Fruit fly (Drosophila melanogaster) whole organism, wandering third instar larva: ENCODE measurements around the gene eIF4A.

Experiments
- Abd-B ChIP-seq: fragments of >200 bp; optimal IDR thresholded peaks from 2 replicates; lab custom pipeline; 2017; ENCODE audit warnings: missing biosample characterization, missing genetic modification characterization
- CG9705 ChIP-seq: fragments of 200-800 bp; sonication (Bioruptor generic); optimal IDR thresholded peaks from 2 replicates; lab custom pipeline; 2018; ENCODE audit warnings: missing biosample characterization, mild to moderate bottlenecking, missing genetic modification characterization
- CrebA ChIP-seq: fragments of 200-800 bp; sonication (Bioruptor generic); optimal IDR thresholded peaks from 2 replicates; lab custom pipeline; 2016; ENCODE audit warnings: missing biosample characterization, mild to moderate bottlenecking, missing genetic modification characterization, borderline replicate concordance
- Dfd ChIP-seq: fragments of >200 bp; optimal IDR thresholded peaks from 2 replicates; lab custom pipeline; 2017; ENCODE audit warnings: missing biosample characterization, missing genetic modification characterization
- Dif ChIP-seq: fragments of 200-275, 200-300 bp; sonication (Bioruptor generic); optimal IDR thresholded peaks from 2 replicates; lab custom pipeline; 2018; ENCODE audit warnings: missing biosample characterization, missing genetic modification characterization; ENCODE audit not compliant: partially characterized antibody
- HLH106 ChIP-seq: fragments of 200-800 bp; optimal IDR thresholded peaks from 3 replicates; lab custom pipeline; 2019; ENCODE audit warnings: missing biosample characterization, mild to moderate bottlenecking, missing genetic modification characterization, moderate library complexity
- Hnf4 ChIP-seq: fragments of 200-800 bp; sonication (Bioruptor generic); optimal IDR thresholded peaks from 2 replicates; lab custom pipeline; 2016; ENCODE audit warnings: missing biosample characterization, mild to moderate bottlenecking, missing genetic modification characterization
- Hr78 ChIP-seq: fragments of >200 bp; optimal IDR thresholded peaks from 2 replicates; lab custom pipeline; 2017; ENCODE audit warnings: missing biosample characterization, missing genetic modification characterization
- Hr83 ChIP-seq: fragments of 200-300 bp; sonication (Bioruptor generic); optimal IDR thresholded peaks from 2 replicates; lab custom pipeline; 2016; ENCODE audit warnings: missing biosample characterization, mild to moderate bottlenecking, missing genetic modification characterization, moderate library complexity; ENCODE audit not compliant: poor library complexity, severe bottlenecking
- Jra ChIP-seq: sonication (Bioruptor generic); optimal IDR thresholded peaks from 2 replicates; lab custom pipeline; 2016; ENCODE audit warnings: missing biosample characterization, missing genetic modification characterization
- Mio ChIP-seq: sonication (Bioruptor generic); optimal IDR thresholded peaks from 2 replicates; lab custom pipeline; 2016; ENCODE audit warnings: missing biosample characterization, missing genetic modification characterization
- Myc ChIP-seq: fragments of >200 bp; optimal IDR thresholded peaks from 2 replicates; lab custom pipeline; 2017
- Rel ChIP-seq, 2 experiments: fragments of 200-800 bp; sonication (Bioruptor generic) in 1 of 2; optimal IDR thresholded peaks; 2 replicates in 1 of 2; 3 replicates in 1 of 2; lab custom pipeline; 2016 to 2019; ENCODE audit warnings: mild to moderate bottlenecking in 2 of 2, missing biosample characterization in 2 of 2, missing genetic modification characterization in 2 of 2, moderate library complexity in 1 of 2
- Sp1 ChIP-seq: fragments of 200-800 bp; sonication (Bioruptor generic); optimal IDR thresholded peaks from 3 replicates; lab custom pipeline; 2019; ENCODE audit warnings: missing biosample characterization, mild to moderate bottlenecking, missing genetic modification characterization, moderate library complexity
- Vsx2 ChIP-seq: fragments of 200-300, 225-300 bp; sonication (Bioruptor generic); optimal IDR thresholded peaks from 2 replicates; lab custom pipeline; 2018; ENCODE audit warnings: missing biosample characterization, missing genetic modification characterization; ENCODE audit not compliant: partially characterized antibody
- br ChIP-seq: fragments of 200-800 bp; sonication (Bioruptor generic); optimal IDR thresholded peaks from 2 replicates; lab custom pipeline; 2016; ENCODE audit warnings: missing biosample characterization, missing genetic modification characterization
- dl ChIP-seq, 2 experiments: fragments of 175-275, 200-275 bp in 1 of 2; fragments of 200-275 bp in 1 of 2; sonication (Bioruptor generic); optimal IDR thresholded peaks; lab custom pipeline; 2018; ENCODE audit warnings: mild to moderate bottlenecking in 2 of 2, missing biosample characterization in 2 of 2, missing genetic modification characterization in 2 of 2, moderate library complexity in 2 of 2; ENCODE audit not compliant: partially characterized antibody in 2 of 2, insufficient read depth in 1 of 2
- dmrt93B ChIP-seq: fragments of 200-800 bp; sonication (Bioruptor generic); optimal IDR thresholded peaks from 2 replicates; lab custom pipeline; 2018; ENCODE audit warnings: missing biosample characterization, mild to moderate bottlenecking, missing genetic modification characterization
- ey ChIP-seq: fragments of 200-800 bp; sonication (Bioruptor generic); optimal IDR thresholded peaks from 2 replicates; lab custom pipeline; 2016; ENCODE audit warnings: missing biosample characterization, missing genetic modification characterization
- foxo ChIP-seq, 2 experiments: fragments of 200-800 bp; sonication (Bioruptor generic); optimal IDR thresholded peaks; 2 replicates in 1 of 2; 3 replicates in 1 of 2; lab custom pipeline; 2016 to 2017; ENCODE audit warnings: missing biosample characterization in 2 of 2, missing genetic modification characterization in 2 of 2
- fru ChIP-seq: fragments of 200-800 bp; sonication (Bioruptor generic); optimal IDR thresholded peaks from 3 replicates; lab custom pipeline; 2016; ENCODE audit warnings: missing biosample characterization, mild to moderate bottlenecking, missing genetic modification characterization
- h ChIP-seq: fragments of 200-800 bp; sonication (Bioruptor generic); optimal IDR thresholded peaks from 3 replicates; lab custom pipeline; 2016; ENCODE audit warnings: missing biosample characterization, mild to moderate bottlenecking, missing genetic modification characterization
- jim ChIP-seq: fragments of 175-275, 200-325 bp; sonication (Bioruptor generic); optimal IDR thresholded peaks from 2 replicates; lab custom pipeline; 2016; ENCODE audit warnings: missing biosample characterization, mild to moderate bottlenecking, missing genetic modification characterization
- psq ChIP-seq: fragments of 200-800 bp; sonication (Bioruptor generic); optimal IDR thresholded peaks from 3 replicates; lab custom pipeline; 2017; ENCODE audit warnings: missing biosample characterization, mild to moderate bottlenecking, missing genetic modification characterization, moderate library complexity
- rgr ChIP-seq: fragments of 200-800 bp; sonication (Bioruptor generic); optimal IDR thresholded peaks from 3 replicates; lab custom pipeline; 2016; ENCODE audit warnings: missing biosample characterization, mild to moderate bottlenecking, missing genetic modification characterization
- sage ChIP-seq: fragments of 200-800 bp; sonication (Bioruptor generic); optimal IDR thresholded peaks from 2 replicates; lab custom pipeline; 2016; ENCODE audit warnings: missing biosample characterization, mild to moderate bottlenecking, missing genetic modification characterization
- tai ChIP-seq: sonication (Bioruptor generic); optimal IDR thresholded peaks from 2 replicates; lab custom pipeline; 2016; ENCODE audit warnings: missing biosample characterization, missing genetic modification characterization
- usp ChIP-seq: fragments of >200 bp; optimal IDR thresholded peaks from 2 replicates; lab custom pipeline; 2017; ENCODE audit warnings: missing biosample characterization, missing genetic modification characterization
- woc ChIP-seq: sonication (Bioruptor generic); optimal IDR thresholded peaks from 2 replicates; lab custom pipeline; 2016; ENCODE audit warnings: missing biosample characterization, mild to moderate bottlenecking, missing genetic modification characterization

Gene eIF4A

DNA sequence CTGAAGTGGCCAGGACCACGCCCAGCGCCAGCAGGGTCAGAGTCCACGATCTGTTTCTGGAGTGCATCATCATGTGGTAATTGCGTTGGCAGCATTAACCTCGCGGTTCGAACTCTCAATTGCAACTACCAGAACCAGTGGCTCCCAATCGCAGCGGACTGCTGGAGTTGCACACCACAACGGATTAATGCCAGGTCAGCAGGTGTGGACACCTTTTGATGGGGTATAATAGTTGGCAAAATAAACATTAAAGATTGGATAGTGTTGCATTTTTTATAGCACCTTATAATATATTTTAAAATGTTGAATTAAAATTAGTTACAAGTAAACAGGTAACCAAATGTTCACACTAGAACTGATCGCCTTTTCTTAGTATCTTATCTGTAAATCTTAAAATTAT is 17.4 kb upstream of the eIF4A start:
- TF ChIP-seq CrebA (GFP tag; lab: Kevin White, UChicago) (no peak), Abd-B (GFP tag; lab: Kevin White, UChicago) (no peak), usp (no peak), br (GFP tag; lab: Kevin White, UChicago) (no peak), Sp1 (GFP tag; lab: Kevin White, UChicago) (no peak), Hnf4 (no peak), rgr (no peak), dmrt93B (GFP tag; lab: Kevin White, UChicago) (no peak), Hr83 (GFP tag; lab: Kevin White, UChicago) (no peak), dl (GFP tag; optimal IDR thresholded peaks at IDR 0.05; lab: Kevin White, UChicago; ENCODE audit: insufficient read depth in 1 of 2, partially characterized antibody in 2 of 2) (no peak), Vsx2 (GFP tag; lab: Kevin White, UChicago) (no peak), jim (GFP tag; lab: Kevin White, UChicago) (no peak), tai (GFP tag; lab: Kevin White, UChicago) (no peak), sage (GFP tag; lab: Kevin White, UChicago) (no peak), Mio (no peak), Dfd (no peak), Dif (GFP tag; lab: Kevin White, UChicago) (no peak), Rel (GFP tag; optimal IDR thresholded peaks at IDR 0.05; lab: Kevin White, UChicago) (no peak), Rel (tag; optimal IDR thresholded peaks at IDR 0.05; lab: Kevin White, UChicago) (no peak), foxo (GFP tag; optimal IDR thresholded peaks at IDR 0.05; lab: Kevin White, UChicago) (no peak)

DNA sequence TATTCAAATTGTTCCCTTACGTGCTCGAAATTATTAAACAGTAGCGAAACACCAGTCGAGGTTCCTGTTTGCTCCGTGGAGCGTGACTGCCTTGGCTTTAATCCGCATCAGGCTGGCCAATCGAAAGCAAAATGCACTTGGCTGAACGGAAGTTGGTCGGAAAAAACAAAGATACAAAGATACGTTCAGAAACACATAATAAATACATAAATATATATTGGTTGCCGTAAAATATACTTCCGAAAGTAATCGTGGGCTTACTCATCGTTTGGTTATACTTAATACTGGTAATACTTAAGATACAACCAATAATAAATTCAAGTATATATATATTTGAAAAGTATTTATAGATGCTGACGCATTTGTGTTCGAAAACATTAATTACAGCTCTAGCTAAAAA is 16.7 kb upstream of the eIF4A start, which contains the start of gene psd:
Gene psd, minus strand, starts transcription at position 101 of the 400 bp plus-strand sequence.
- no peak for TF ChIP-seq Sp1 (GFP tag; lab: Kevin White, UChicago)
- TF ChIP-seq Hr78 (GFP tag; lab: Kevin White, UChicago), result no peak
- no peak for TF ChIP-seq ey (GFP tag; lab: Kevin White, UChicago)
- TF ChIP-seq h (GFP tag; lab: Kevin White, UChicago), result no peak
- TF ChIP-seq Myc (lab: Kevin White, UChicago), result no peak
- TF ChIP-seq HLH106 (tag; lab: Kevin White, UChicago), result no peak
- TF ChIP-seq dmrt93B (GFP tag; lab: Kevin White, UChicago), result no peak
- no peak for TF ChIP-seq usp
- no peak for TF ChIP-seq fru (GFP tag; lab: Kevin White, UChicago)

DNA sequence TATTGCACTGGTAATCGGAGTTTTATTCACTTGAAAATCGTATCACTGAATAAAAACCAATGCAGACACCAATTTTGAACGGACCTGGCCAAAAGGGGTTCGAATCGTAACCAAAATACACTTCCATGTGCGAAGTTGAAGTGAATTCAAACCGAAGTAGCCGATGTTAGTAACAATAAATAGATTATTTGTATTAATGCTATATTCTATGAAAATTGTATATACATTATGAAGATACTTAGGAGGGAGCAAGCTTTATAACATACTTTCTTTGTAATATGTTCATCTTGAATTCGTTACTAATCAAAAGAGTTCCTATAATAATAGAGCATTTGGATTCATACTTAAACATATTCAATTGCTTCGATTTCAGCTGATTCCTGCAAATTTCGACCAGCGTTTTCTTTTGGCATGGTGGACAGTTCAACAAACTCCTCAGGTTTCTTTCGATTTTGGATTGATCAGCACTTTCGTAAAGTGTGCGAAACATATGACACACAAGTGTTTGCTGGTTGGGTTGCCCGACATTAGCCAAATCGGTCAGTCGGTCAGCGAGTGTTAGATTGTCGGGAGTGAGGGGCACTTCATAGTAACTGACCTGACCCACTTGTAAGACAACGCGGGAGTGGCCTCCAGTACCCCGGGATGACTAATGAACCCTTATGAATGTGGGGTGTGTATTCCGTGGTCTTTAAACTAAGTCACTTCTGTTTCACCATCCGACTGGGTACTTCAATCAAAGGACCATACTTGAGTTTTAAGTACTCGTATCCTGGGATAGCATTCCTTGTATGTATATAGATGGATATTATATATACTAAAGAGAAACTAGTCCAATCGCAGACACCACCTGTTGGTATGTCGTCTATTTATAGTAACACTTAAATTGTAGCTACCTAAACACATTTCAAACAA is 13.6 kb upstream of the eIF4A start, which contains the start of the genes CG13992 and Ucp4C:
Gene CG13992, minus strand, starts transcription at position 51 of the 915 bp plus-strand sequence.
Gene Ucp4C, plus strand, starts transcription at position 865 of the 915 bp plus-strand sequence.
- TF ChIP-seq psq (GFP tag; lab: Kevin White, UChicago), result no peak
- TF ChIP-seq Hr83 (GFP tag; lab: Kevin White, UChicago), result no peak
- no peak for TF ChIP-seq usp
- no peak for TF ChIP-seq jim (GFP tag; lab: Kevin White, UChicago)
- TF ChIP-seq sage (GFP tag; lab: Kevin White, UChicago), result no peak
- no peak for TF ChIP-seq Sp1 (GFP tag; lab: Kevin White, UChicago)
- no peak for TF ChIP-seq br (GFP tag; lab: Kevin White, UChicago)
- TF ChIP-seq Dif (GFP tag; lab: Kevin White, UChicago), result no peak
- TF ChIP-seq Jra (GFP tag; lab: Kevin White, UChicago), result no peak
- TF ChIP-seq rgr, result no peak
- TF ChIP-seq Hnf4, result no peak
- no peak for TF ChIP-seq Vsx2 (GFP tag; lab: Kevin White, UChicago)
- no peak for TF ChIP-seq fru (GFP tag; lab: Kevin White, UChicago)
- TF ChIP-seq CrebA (GFP tag; lab: Kevin White, UChicago), result no peak
- TF ChIP-seq Hr78 (GFP tag; lab: Kevin White, UChicago), result no peak
- TF ChIP-seq CG9705 (GFP tag; lab: Kevin White, UChicago), result no peak
- no peak for TF ChIP-seq dl (GFP tag; optimal IDR thresholded peaks at IDR 0.05; lab: Kevin White, UChicago; ENCODE audit: insufficient read depth in 1 of 2, partially characterized antibody in 2 of 2)
- no peak for TF ChIP-seq woc
- no peak for TF ChIP-seq dmrt93B (GFP tag; lab: Kevin White, UChicago)
